Worm (Caenorhabditis elegans) whole organism, L1 larva: ENCODE results near the gene clc-17.

ENCODE experiments used
- F16B12.6 ChIP-seq: fragments of 150-350 bp; optimal IDR thresholded peaks from 2 replicates; lab custom pipeline; 2014; ENCODE audit warnings: missing biosample characterization, missing genetic modification characterization
- alr-1 ChIP-seq: fragments of 200-800 bp; sonication (Bioruptor generic); optimal IDR thresholded peaks from 2 replicates; lab custom pipeline; 2018; ENCODE audit warnings: borderline replicate concordance, mild to moderate bottlenecking, missing genetic modification characterization, missing compliant biosample characterization
- ama-1 ChIP-seq: fragments of 150-350 bp; optimal IDR thresholded peaks from 2 replicates; lab custom pipeline; 2014
- blmp-1 ChIP-seq: fragments of 150-350 bp; optimal IDR thresholded peaks from 2 replicates; lab custom pipeline; 2014; ENCODE audit warnings: missing biosample characterization, missing genetic modification characterization
- ceh-63 ChIP-seq: fragments of 200-800 bp; sonication (Bioruptor generic); optimal IDR thresholded peaks from 2 replicates; lab custom pipeline; 2018; ENCODE audit warnings: mild to moderate bottlenecking, missing genetic modification characterization, missing compliant biosample characterization
- dsc-1 ChIP-seq: sonication (generic microtip); optimal IDR thresholded peaks from 2 replicates; lab custom pipeline; 2016; ENCODE audit warnings: mild to moderate bottlenecking, missing genetic modification characterization, missing compliant biosample characterization
- egl-13 ChIP-seq: sonication (generic microtip); optimal IDR thresholded peaks from 2 replicates; lab custom pipeline; 2016; ENCODE audit warnings: missing genotype, missing genetic modification reagents, missing genetic modification characterization, missing compliant biosample characterization
- elt-2 ChIP-seq: sonication (generic microtip); optimal IDR thresholded peaks from 2 replicates; lab custom pipeline; 2016; ENCODE audit warnings: missing genetic modification characterization, mild to moderate bottlenecking, inconsistent platforms, missing compliant biosample characterization, missing genetic modification reagents
- ets-5 ChIP-seq: fragments of 200-800 bp; sonication (Bioruptor generic); IDR thresholded peaks from 2 replicates; pipeline ENCODE4 v1.3.6; 2022; ENCODE audit warnings: missing genetic modification characterization, missing compliant biosample characterization
- fkh-10 ChIP-seq: sonication (generic microtip); optimal IDR thresholded peaks from 2 replicates; lab custom pipeline; 2017; ENCODE audit warnings: missing biosample characterization, missing genetic modification reagents, missing genetic modification characterization
- fkh-4 ChIP-seq: sonication (generic microtip); optimal IDR thresholded peaks from 2 replicates; lab custom pipeline; 2016; ENCODE audit warnings: missing compliant biosample characterization, missing genetic modification characterization, borderline replicate concordance
- fos-1 ChIP-seq: fragments of 150-350 bp; optimal IDR thresholded peaks from 2 replicates; lab custom pipeline; 2014; ENCODE audit warnings: missing biosample characterization, missing genetic modification characterization
- hlh-4 ChIP-seq: sonication (generic microtip); optimal IDR thresholded peaks from 2 replicates; lab custom pipeline; 2016; ENCODE audit warnings: mild to moderate bottlenecking, missing genetic modification characterization, missing compliant biosample characterization
- jun-1 ChIP-seq: fragments of 150-350 bp; optimal IDR thresholded peaks from 2 replicates; lab custom pipeline; 2014; ENCODE audit warnings: missing biosample characterization, missing genetic modification reagents, missing genetic modification characterization
- lin-14 ChIP-seq: fragments of 200-800 bp; sonication (Bioruptor generic); optimal IDR thresholded peaks from 2 replicates; lab custom pipeline; 2018; ENCODE audit warnings: mild to moderate bottlenecking, missing genetic modification characterization, moderate library complexity, missing compliant biosample characterization
- lin-39 ChIP-seq: fragments of 150-350 bp; optimal IDR thresholded peaks from 2 replicates; lab custom pipeline; 2014; ENCODE audit warnings: missing biosample characterization, missing genetic modification reagents, missing genetic modification characterization
- lir-3 ChIP-seq: sonication (generic microtip); optimal IDR thresholded peaks from 2 replicates; lab custom pipeline; 2016; ENCODE audit warnings: mild to moderate bottlenecking, missing genetic modification characterization, moderate library complexity, missing compliant biosample characterization; ENCODE audit not compliant: poor library complexity
- nhr-12 ChIP-seq: sonication (generic microtip); optimal IDR thresholded peaks from 2 replicates; lab custom pipeline; 2017; ENCODE audit warnings: missing biosample characterization, missing genetic modification characterization
- nhr-19 ChIP-seq: fragments of 200-800 bp; sonication (Bioruptor generic); conservative IDR thresholded peaks from 2 replicates; pipeline ENCODE4 v1.3.6; 2022; ENCODE audit warnings: missing genetic modification characterization, missing compliant biosample characterization
- nhr-20 ChIP-seq: sonication (generic microtip); optimal IDR thresholded peaks from 2 replicates; lab custom pipeline; 2016; ENCODE audit warnings: mild to moderate bottlenecking, missing genetic modification characterization, missing compliant biosample characterization
- nhr-71 ChIP-seq: sonication (generic microtip); optimal IDR thresholded peaks from 2 replicates; lab custom pipeline; 2016; ENCODE audit warnings: mild to moderate bottlenecking, missing genetic modification characterization, moderate library complexity, missing compliant biosample characterization
- nhr-84 ChIP-seq: sonication (generic microtip); optimal IDR thresholded peaks from 2 replicates; lab custom pipeline; 2017; ENCODE audit warnings: missing biosample characterization, missing genetic modification characterization
- pag-3 ChIP-seq: sonication (generic microtip); optimal IDR thresholded peaks from 2 replicates; lab custom pipeline; 2017; ENCODE audit warnings: missing genetic modification characterization, mild to moderate bottlenecking, missing compliant biosample characterization, antibody characterized with exemption, borderline replicate concordance; ENCODE audit not compliant: insufficient read depth
- pax-3 ChIP-seq: fragments of 200-800 bp; sonication (Bioruptor generic); optimal IDR thresholded peaks from 2 replicates; lab custom pipeline; 2018; ENCODE audit warnings: mild to moderate bottlenecking, missing genetic modification characterization, moderate library complexity, missing compliant biosample characterization
- rnt-1 ChIP-seq: sonication (generic microtip); optimal IDR thresholded peaks from 2 replicates; lab custom pipeline; 2016; ENCODE audit warnings: mild to moderate bottlenecking, missing genetic modification characterization, moderate library complexity, missing compliant biosample characterization
- snpc-4 ChIP-seq: fragments of 150-350 bp; optimal IDR thresholded peaks from 2 replicates; lab custom pipeline; 2014; ENCODE audit warnings: missing biosample characterization, missing genetic modification characterization
- snu-23 ChIP-seq: sonication (generic microtip); optimal IDR thresholded peaks from 2 replicates; lab custom pipeline; 2016; ENCODE audit warnings: missing genetic modification characterization, missing compliant biosample characterization
- sup-37 ChIP-seq: fragments of 200-800 bp; sonication (Bioruptor generic); optimal IDR thresholded peaks from 2 replicates; lab custom pipeline; 2018; ENCODE audit warnings: mild to moderate bottlenecking, missing genetic modification characterization, missing compliant biosample characterization
- swsn-7 ChIP-seq: sonication (generic microtip); optimal IDR thresholded peaks from 2 replicates; lab custom pipeline; 2016; ENCODE audit warnings: missing genetic modification characterization, missing compliant biosample characterization
- unc-130 ChIP-seq: fragments of 150-350 bp; optimal IDR thresholded peaks from 2 replicates; lab custom pipeline; 2017; ENCODE audit warnings: missing biosample characterization, missing genetic modification characterization, inconsistent platforms
- unc-30 ChIP-seq: sonication (generic microtip); optimal IDR thresholded peaks from 2 replicates; lab custom pipeline; 2017; ENCODE audit warnings: missing biosample characterization, missing genetic modification characterization
- unc-86 ChIP-seq: sonication (generic microtip); optimal IDR thresholded peaks from 2 replicates; lab custom pipeline; 2016; ENCODE audit warnings: missing genetic modification characterization, missing compliant biosample characterization
- xbp-1 ChIP-seq: sonication (generic microtip); optimal IDR thresholded peaks from 2 replicates; lab custom pipeline; 2016; ENCODE audit warnings: missing genetic modification characterization, missing compliant biosample characterization
- zag-1 ChIP-seq: fragments of 150-350 bp; optimal IDR thresholded peaks from 2 replicates; lab custom pipeline; 2014; ENCODE audit warnings: missing biosample characterization, missing genetic modification characterization
- ztf-11 ChIP-seq, 2 experiments: sonication (generic microtip); optimal IDR thresholded peaks; 2 replicates each; lab custom pipeline; 2016 to 2017; ENCODE audit warnings: missing genetic modification characterization in 2 of 2, missing biosample characterization in 1 of 2, missing compliant biosample characterization in 1 of 2
- ztf-4 ChIP-seq: fragments of 150-350 bp; optimal IDR thresholded peaks from 2 replicates; lab custom pipeline; 2014; ENCODE audit warnings: missing biosample characterization, missing genetic modification characterization

The clc-17 gene

DNA sequence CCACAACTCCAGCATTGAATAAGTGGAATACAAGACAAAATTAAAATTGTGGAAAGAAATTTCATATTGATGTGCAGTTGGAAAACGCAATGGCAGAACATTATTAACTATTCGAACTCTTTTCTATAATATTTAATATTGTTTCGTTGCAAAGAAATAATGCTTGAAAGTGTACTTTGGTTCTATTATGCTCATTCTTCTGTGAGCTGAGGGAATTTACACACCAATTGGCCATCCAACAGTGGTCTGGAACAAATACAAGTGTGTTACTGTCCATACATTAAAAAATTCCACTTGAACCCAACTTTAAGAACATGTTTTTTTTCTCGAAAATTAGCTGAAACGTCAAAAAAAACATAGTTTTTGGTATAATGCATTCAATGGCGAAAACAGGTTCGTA is 27.5 kb upstream of the clc-17 start, which contains the start of gene W04G3.13:
Gene W04G3.13 (minus strand): TSS at position 101 of the 400 bp plus-strand sequence.
- TF ChIP-seq ama-1 = no peak
- TF ChIP-seq zag-1 (tag; lab: Kevin White, UChicago) = no peak
- no peak for TF ChIP-seq lin-14

DNA sequence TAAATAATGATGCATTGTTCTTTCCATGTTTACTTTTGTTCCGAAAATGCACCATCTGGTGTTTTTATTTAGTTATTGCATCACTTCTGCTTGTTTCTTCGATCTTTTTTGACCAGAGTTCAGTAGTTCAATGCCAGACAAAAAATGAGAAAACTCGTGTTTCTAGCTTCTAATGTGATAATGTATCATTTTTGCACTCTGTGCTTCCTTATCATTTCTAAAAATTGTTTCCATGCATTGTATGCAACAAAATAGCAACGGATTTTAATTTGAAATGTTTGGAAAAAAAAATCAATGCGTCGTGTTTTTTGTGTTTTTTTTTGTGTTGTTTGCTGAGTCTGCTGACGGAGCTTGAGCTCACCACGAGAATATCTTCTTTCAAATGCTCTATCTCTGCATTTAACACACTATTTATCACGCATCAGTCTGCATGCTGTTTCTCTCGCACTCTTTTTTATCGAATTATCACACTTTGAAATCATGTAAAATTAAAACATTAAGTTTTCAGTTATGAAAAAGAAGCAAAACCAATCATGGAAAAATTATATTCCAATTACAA is 26.9 kb upstream of the clc-17 start, which contains the start of gene sulp-7:
Gene sulp-7 (plus strand): TSS at position 509 of the 559 bp plus-strand sequence.
- TF ChIP-seq rnt-1 (tag; lab: Kevin White, UChicago) = peak; percentile 22
- no peak for TF ChIP-seq pax-3 (tag; lab: Kevin White, UChicago)
- peak; percentile 2 for TF ChIP-seq nhr-20
- no peak for TF ChIP-seq xbp-1 (tag; lab: Kevin White, UChicago)
- no peak for TF ChIP-seq egl-13 (tag; lab: Kevin White, UChicago)
- TF ChIP-seq nhr-71 (tag; lab: Kevin White, UChicago) = peak; percentile 35
- no peak for TF ChIP-seq blmp-1 (tag; lab: Kevin White, UChicago)
- TF ChIP-seq elt-2 (tag; lab: Kevin White, UChicago) = peak; percentile 55

ce11 chrX:11085162-11085561 is 22.0 kb upstream of the clc-17 start, which contains the start of gene W04G3.7:
Gene W04G3.7, minus strand, starts transcription at chrX:11085262.
- no peak for TF ChIP-seq egl-13 (tag; lab: Kevin White, UChicago)
- TF ChIP-seq jun-1 (tag; lab: Kevin White, UChicago) = no peak
- no peak for TF ChIP-seq dsc-1 (tag; lab: Kevin White, UChicago)
- no peak for TF ChIP-seq snpc-4 (tag; lab: Kevin White, UChicago)
- no peak for TF ChIP-seq ets-5 (GFP tag; lab: Robert Waterston, UW)
- TF ChIP-seq nhr-12 (tag; lab: Kevin White, UChicago) = no peak
- TF ChIP-seq nhr-84 (tag; lab: Kevin White, UChicago) = no peak
- no peak for TF ChIP-seq F16B12.6
- no peak for TF ChIP-seq nhr-19 (GFP tag; lab: Robert Waterston, UW)
- TF ChIP-seq unc-130 (tag; lab: Kevin White, UChicago) = no peak
- TF ChIP-seq fos-1 (tag; lab: Kevin White, UChicago) = no peak
- no peak for TF ChIP-seq ztf-11 (tag; optimal IDR thresholded peaks at IDR 0.05; lab: Kevin White, UChicago)
- no peak for TF ChIP-seq unc-30
- TF ChIP-seq unc-86 (tag; lab: Kevin White, UChicago) = no peak

DNA sequence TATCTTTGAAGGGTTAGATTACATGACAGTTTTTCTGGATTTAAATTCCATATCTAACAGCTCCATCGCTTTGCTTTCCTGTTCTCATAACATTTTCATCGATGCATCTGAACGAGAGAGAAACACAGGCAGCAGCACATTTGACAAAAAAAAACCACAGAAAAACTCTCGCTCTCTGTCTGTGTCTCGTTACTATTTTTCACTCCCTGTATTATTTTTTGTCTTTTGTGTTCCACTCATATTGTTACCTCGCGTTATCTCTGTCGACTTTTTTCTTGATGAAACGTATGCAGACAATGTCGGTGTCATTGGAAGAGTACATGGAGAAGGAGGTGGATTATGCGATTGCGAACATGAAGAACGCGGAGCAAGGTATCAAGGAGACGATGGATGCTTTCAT is 18.2 kb upstream of the clc-17 start, which contains the start of gene W04G3.11:
Gene W04G3.11 (plus strand): TSS at position 244 of the 400 bp plus-strand sequence.
- TF ChIP-seq pag-3 (tag; lab: Kevin White, UChicago) (no peak), fkh-4 (tag; lab: Kevin White, UChicago) (no peak), fkh-10 (GFP tag; lab: Kevin White, UChicago) (no peak), alr-1 (tag; lab: Kevin White, UChicago) (no peak), lir-3 (tag; lab: Kevin White, UChicago) (no peak), snu-23 (GFP tag; lab: Kevin White, UChicago) (no peak), lin-39 (tag; lab: Kevin White, UChicago) (no peak), hlh-4 (tag; lab: Kevin White, UChicago) (no peak), sup-37 (GFP tag; lab: Kevin White, UChicago) (no peak), swsn-7 (tag; lab: Kevin White, UChicago) (no peak), nhr-12 (tag; lab: Kevin White, UChicago) (no peak), ceh-63 (GFP tag; lab: Kevin White, UChicago) (no peak), ztf-4 (tag; lab: Kevin White, UChicago) (no peak)
- TF ChIP-seq, all 84 proteins: peak for 0
